Worm (Caenorhabditis elegans): Measurements from ENCODE around the gene VB0395L.1.

- TF ChIP-seq klf-2 (GFP tag; conservative IDR thresholded peaks at IDR 0.05) = no peak
- TF ChIP-seq flt-1 (GFP tag; IDR thresholded peaks at IDR 0.05) = no peak
- no peak for TF ChIP-seq tab-1 (GFP tag; IDR thresholded peaks at IDR 0.05)
- TF ChIP-seq ref-1 (GFP tag; conservative IDR thresholded peaks at IDR 0.05) = no peak
- no peak for TF ChIP-seq T22C8.4 (GFP tag; IDR thresholded peaks at IDR 0.05)
- no peak for TF ChIP-seq ztf-29 (GFP tag; IDR thresholded peaks at IDR 0.05)
- no peak for TF ChIP-seq cog-1 (tag; optimal IDR thresholded peaks at IDR 0.05)
- no peak for TF ChIP-seq med-1 (GFP tag; optimal IDR thresholded peaks at IDR 0.05; ENCODE audit: insufficient read depth)
These were observed 25.7 kb upstream of the VB0395L.1 start for ce11 chrX:16042480-16042879.
